Fruit fly (Drosophila melanogaster): ENCODE measurements around the gene Sec20.

The Sec20 gene

DNA sequence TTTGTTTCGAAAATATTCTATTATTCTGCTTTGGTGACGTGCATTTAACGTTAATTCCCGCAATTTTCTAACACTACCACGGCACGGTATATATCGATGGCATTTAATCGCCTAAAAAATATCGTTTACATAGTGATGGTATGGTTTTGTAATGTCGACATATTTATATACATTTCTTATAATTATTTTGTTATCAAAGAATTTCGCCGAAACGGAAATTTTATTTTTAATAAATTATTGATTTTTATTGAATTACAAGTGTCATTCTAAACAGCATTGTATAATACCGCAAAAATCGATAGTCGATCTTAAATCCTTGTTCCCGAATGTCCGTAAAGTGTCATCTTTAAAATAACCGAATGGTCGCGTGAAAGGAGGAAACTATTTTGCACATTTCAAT is at the start of gene Sec20, which contains the start of gene dgrn:
TSS of gene Sec20 (minus strand) at position 77 of the 400 bp plus-strand sequence.
TSS of gene dgrn (plus strand) at position 160 of the 400 bp plus-strand sequence.
- TF ChIP-seq fd59A (GFP tag; optimal IDR thresholded peaks at IDR 0.05) (no peak), dsx (GFP tag; optimal IDR thresholded peaks at IDR 0.05; ENCODE audit: poor library complexity, severe bottlenecking) (peak; percentile 46), lz (GFP tag; optimal IDR thresholded peaks at IDR 0.05) (peak; percentile 66), esn (GFP tag; optimal IDR thresholded peaks at IDR 0.05) (peak; percentile 78), Sox102F (GFP tag; optimal IDR thresholded peaks at IDR 0.05) (no peak), Ets96B (tag; optimal IDR thresholded peaks at IDR 0.05) (peak; percentile 67), CG3032 (tag; optimal IDR thresholded peaks at IDR 0.05) (peak; percentile 66), CG10669 (GFP tag; optimal IDR thresholded peaks at IDR 0.05) (no peak), topi (GFP tag; optimal IDR thresholded peaks at IDR 0.05) (peak; percentile 64), vri (GFP tag; optimal IDR thresholded peaks at IDR 0.05) (peak; percentile 37), CG6808 (GFP tag; optimal IDR thresholded peaks at IDR 0.05) (peak; percentile 21), CG3919 (GFP tag; optimal IDR thresholded peaks at IDR 0.05) (no peak), Gug (GFP tag; IDR thresholded peaks at IDR 0.05) (0 out of 2 replicates have a peak, but pooled peaks have one; percentile 32), Met (GFP tag; optimal IDR thresholded peaks at IDR 0.05) (peak; percentile 75), Hr4 (GFP tag; optimal IDR thresholded peaks at IDR 0.05) (peak; percentile 67), CG10631 (GFP tag; optimal IDR thresholded peaks at IDR 0.05) (peak; percentile 65), Smox (GFP tag; optimal IDR thresholded peaks at IDR 0.05) (no peak), svp (GFP tag) (peak; percentile 71), Eip75B (GFP tag; optimal IDR thresholded peaks at IDR 0.05) (peak; percentile 50), CG6163 (GFP tag; IDR thresholded peaks at IDR 0.05) (no peak), CG6854 (GFP tag; optimal IDR thresholded peaks at IDR 0.05) (no peak), achi (GFP tag; optimal IDR thresholded peaks at IDR 0.05) (peak; percentile 70), eg (GFP tag; IDR thresholded peaks at IDR 0.05) (peak; percentile 44; the same call in 1 of the 3 replicates), ss (GFP tag; optimal IDR thresholded peaks at IDR 0.05) (no peak), CG1621 (tag; optimal IDR thresholded peaks at IDR 0.05) (no peak), CG4318 (GFP tag; optimal IDR thresholded peaks at IDR 0.05) (no peak), fkh (GFP tag; optimal IDR thresholded peaks at IDR 0.05) (no peak), CG6276 (GFP tag; optimal IDR thresholded peaks at IDR 0.05) (no peak), Ets21C (GFP tag; optimal IDR thresholded peaks at IDR 0.05) (peak; percentile 51), Blimp-1 (GFP tag; optimal IDR thresholded peaks at IDR 0.05) (no peak), dac (GFP tag; optimal IDR thresholded peaks at IDR 0.05) (no peak), CG9139 (GFP tag; optimal IDR thresholded peaks at IDR 0.05) (no peak), pdm3 (GFP tag; optimal IDR thresholded peaks at IDR 0.05) (no peak), OdsH (GFP tag; optimal IDR thresholded peaks at IDR 0.05) (peak; percentile 74), CG16779 (tag; optimal IDR thresholded peaks at IDR 0.05) (no peak), CG8319 (GFP tag; optimal IDR thresholded peaks at IDR 0.05) (peak; percentile 43), CG8119 (GFP tag; IDR thresholded peaks at IDR 0.05) (no peak), Sox14 (GFP tag; optimal IDR thresholded peaks at IDR 0.05) (peak; percentile 70), cyc (GFP tag; optimal IDR thresholded peaks at IDR 0.05) (peak; percentile 67), CG11762 (GFP tag; optimal IDR thresholded peaks at IDR 0.05; ENCODE audit: insufficient read depth) (peak; percentile 19), Eip93F (GFP tag; optimal IDR thresholded peaks at IDR 0.05) (peak; percentile 52), Hr38 (GFP tag; optimal IDR thresholded peaks at IDR 0.05) (no peak), CG31627 (GFP tag; optimal IDR thresholded peaks at IDR 0.05) (peak; percentile 60), CG11902 (GFP tag; optimal IDR thresholded peaks at IDR 0.05) (peak; percentile 35), salr (GFP tag; optimal IDR thresholded peaks at IDR 0.05) (no peak), acj6 (GFP tag; optimal IDR thresholded peaks at IDR 0.05) (peak; percentile 73), CG34406 (GFP tag; optimal IDR thresholded peaks at IDR 0.05) (peak; percentile 60), CG7368 (GFP tag; optimal IDR thresholded peaks at IDR 0.05) (peak; percentile 44), CG8632 (GFP tag; optimal IDR thresholded peaks at IDR 0.05) (peak; percentile 15), CG15336 (GFP tag; IDR thresholded peaks at IDR 0.05) (no peak), CG11294 (GFP tag; IDR thresholded peaks at IDR 0.05) (no peak), CG6792 (GFP tag; optimal IDR thresholded peaks at IDR 0.05) (peak; percentile 66)

Measured in whole organism, prepupa.